Worm (Caenorhabditis elegans): ENCODE data around the gene ZK892.3.

ce11 chrII:9992474-9992873, 9.2 kb upstream of the ZK892.3 start:
- no peak for TF ChIP-seq nhr-80 (tag; optimal IDR thresholded peaks at IDR 0.05)
- TF ChIP-seq ccch-3 (GFP tag; optimal IDR thresholded peaks at IDR 0.05): no peak
- no peak for TF ChIP-seq sptf-2 (GFP tag; optimal IDR thresholded peaks at IDR 0.05)
- TF ChIP-seq B0336.3 (GFP tag; IDR thresholded peaks at IDR 0.05): no peak
- no peak for TF ChIP-seq athp-1 (tag; optimal IDR thresholded peaks at IDR 0.05)

Measured in whole organism, young adult.